Worm (Caenorhabditis elegans) whole organism, L1 larva: ENCODE data around the gene hbl-1.
A peak's percentile ranks its signal among the peaks of the same experiment; 100 is the strongest.

ENCODE experiments used
- C34B4.2 ChIP-seq: sonication (generic microtip); optimal IDR thresholded peaks from 2 replicates; lab custom pipeline; 2017; ENCODE audit warnings: mild to moderate bottlenecking, missing genetic modification characterization, missing compliant biosample characterization
- aha-1 ChIP-seq: fragments of 150-350 bp; optimal IDR thresholded peaks from 2 replicates; lab custom pipeline; 2014; ENCODE audit warnings: missing biosample characterization, missing genetic modification characterization
- alr-1 ChIP-seq: fragments of 200-800 bp; sonication (Bioruptor generic); optimal IDR thresholded peaks from 2 replicates; lab custom pipeline; 2018; ENCODE audit warnings: borderline replicate concordance, mild to moderate bottlenecking, missing genetic modification characterization, missing compliant biosample characterization
- blmp-1 ChIP-seq: fragments of 150-350 bp; optimal IDR thresholded peaks from 2 replicates; lab custom pipeline; 2014; ENCODE audit warnings: missing biosample characterization, missing genetic modification characterization
- ceh-8 ChIP-seq: fragments of 200-800 bp; sonication (Bioruptor generic); optimal IDR thresholded peaks from 2 replicates; lab custom pipeline; 2018; ENCODE audit warnings: mild to moderate bottlenecking, missing genetic modification characterization, moderate library complexity, missing compliant biosample characterization
- ceh-82 ChIP-seq, 3 experiments: fragments of 150-350 bp in 1 of 3; sonication (generic microtip) in 2 of 3; optimal IDR thresholded peaks; 2 replicates each; lab custom pipeline; 2014 to 2017; ENCODE audit warnings: missing biosample characterization in 3 of 3, missing genetic modification characterization in 3 of 3
- ces-1 ChIP-seq: fragments of 150-350 bp; optimal IDR thresholded peaks from 2 replicates; lab custom pipeline; 2014; ENCODE audit warnings: missing biosample characterization, missing genetic modification reagents, missing genetic modification characterization
- dsc-1 ChIP-seq: sonication (generic microtip); optimal IDR thresholded peaks from 2 replicates; lab custom pipeline; 2016; ENCODE audit warnings: mild to moderate bottlenecking, missing genetic modification characterization, missing compliant biosample characterization
- efl-1 ChIP-seq, 4 experiments: fragments of 150-350 bp; optimal IDR thresholded peaks in 3 of 4; peaks in 1 of 4; 1 replicate in 1 of 4; 2 replicates in 3 of 4; lab custom pipeline; 2014; ENCODE audit warnings: missing biosample characterization in 2 of 4, missing genetic modification characterization in 2 of 4, missing genetic modification reagents in 2 of 4
- efl-3 ChIP-seq: fragments of 200-800 bp; sonication (Bioruptor generic); optimal IDR thresholded peaks from 2 replicates; lab custom pipeline; 2018; ENCODE audit warnings: mild to moderate bottlenecking, missing genetic modification characterization, missing compliant biosample characterization
- egl-13 ChIP-seq: sonication (generic microtip); optimal IDR thresholded peaks from 2 replicates; lab custom pipeline; 2016; ENCODE audit warnings: missing genotype, missing genetic modification reagents, missing genetic modification characterization, missing compliant biosample characterization
- elt-3 ChIP-seq, 6 experiments: fragments of 150-350 bp in 1 of 6; sonication (generic microtip); optimal IDR thresholded peaks; 2 replicates each; lab custom pipeline; 2017 to 2018; ENCODE audit warnings: missing biosample characterization in 6 of 6, missing genetic modification characterization in 6 of 6, inconsistent platforms in 1 of 6
- ets-5 ChIP-seq: fragments of 200-800 bp; sonication (Bioruptor generic); IDR thresholded peaks from 2 replicates; pipeline ENCODE4 v1.3.6; 2022; ENCODE audit warnings: missing genetic modification characterization, missing compliant biosample characterization
- fkh-10 ChIP-seq: sonication (generic microtip); optimal IDR thresholded peaks from 2 replicates; lab custom pipeline; 2017; ENCODE audit warnings: missing biosample characterization, missing genetic modification reagents, missing genetic modification characterization
- fkh-8 ChIP-seq: sonication (generic microtip); optimal IDR thresholded peaks from 2 replicates; lab custom pipeline; 2016; ENCODE audit warnings: mild to moderate bottlenecking, missing genetic modification characterization, missing compliant biosample characterization
- hlh-17 ChIP-seq: fragments of 200-800 bp; sonication (Bioruptor generic); optimal IDR thresholded peaks from 2 replicates; lab custom pipeline; 2018; ENCODE audit warnings: missing genetic modification characterization, mild to moderate bottlenecking, missing compliant biosample characterization, moderate library complexity, borderline replicate concordance
- hlh-4 ChIP-seq: sonication (generic microtip); optimal IDR thresholded peaks from 2 replicates; lab custom pipeline; 2016; ENCODE audit warnings: mild to moderate bottlenecking, missing genetic modification characterization, missing compliant biosample characterization
- irx-1 ChIP-seq: sonication (generic microtip); optimal IDR thresholded peaks from 2 replicates; lab custom pipeline; 2016; ENCODE audit warnings: missing genetic modification characterization, missing compliant biosample characterization
- isw-1 ChIP-seq: fragments of 200-800 bp; sonication (Bioruptor generic); IDR thresholded peaks from 2 replicates; pipeline ENCODE4 v1.3.6; 2022; ENCODE audit warnings: missing genetic modification characterization, missing compliant biosample characterization
- lin-13 ChIP-seq: fragments of 150-350 bp; optimal IDR thresholded peaks from 2 replicates; lab custom pipeline; 2014; ENCODE audit warnings: missing biosample characterization, missing genetic modification reagents, missing genetic modification characterization
- lin-14 ChIP-seq: fragments of 200-800 bp; sonication (Bioruptor generic); optimal IDR thresholded peaks from 2 replicates; lab custom pipeline; 2018; ENCODE audit warnings: mild to moderate bottlenecking, missing genetic modification characterization, moderate library complexity, missing compliant biosample characterization
- lin-15B ChIP-seq: fragments of 150-350 bp; sonication (generic microtip); optimal IDR thresholded peaks from 3 replicates; lab custom pipeline; 2014; ENCODE audit warnings: missing biosample characterization, missing genetic modification characterization
- lin-35 ChIP-seq, 2 experiments: fragments of 150-350 bp; optimal IDR thresholded peaks; 2 replicates each; lab custom pipeline; 2014; ENCODE audit warnings: missing biosample characterization in 2 of 2, missing genetic modification characterization in 2 of 2, missing genetic modification reagents in 2 of 2
- lin-39 ChIP-seq: fragments of 150-350 bp; optimal IDR thresholded peaks from 2 replicates; lab custom pipeline; 2014; ENCODE audit warnings: missing biosample characterization, missing genetic modification reagents, missing genetic modification characterization
- lsy-2 ChIP-seq, 2 experiments: fragments of 150-350 bp; optimal IDR thresholded peaks; 2 replicates each; lab custom pipeline; 2014; ENCODE audit warnings: missing biosample characterization in 2 of 2, missing genetic modification characterization in 2 of 2
- mab-9 ChIP-seq: fragments of 200-800 bp; sonication (Bioruptor generic); IDR thresholded peaks from 2 replicates; pipeline ENCODE4 v1.3.6; 2022; ENCODE audit warnings: missing genetic modification reagents, missing genetic modification characterization, missing compliant biosample characterization
- mef-2 ChIP-seq: fragments of 150-350 bp; optimal IDR thresholded peaks from 2 replicates; lab custom pipeline; 2014; ENCODE audit warnings: missing biosample characterization, missing genetic modification characterization
- mep-1 ChIP-seq: fragments of 150-350 bp; optimal IDR thresholded peaks from 2 replicates; lab custom pipeline; 2014; ENCODE audit warnings: missing biosample characterization, missing genetic modification characterization
- nhr-11 ChIP-seq: fragments of 150-350 bp; optimal IDR thresholded peaks from 2 replicates; lab custom pipeline; 2014; ENCODE audit warnings: missing biosample characterization, missing genetic modification characterization
- nhr-12 ChIP-seq: sonication (generic microtip); optimal IDR thresholded peaks from 2 replicates; lab custom pipeline; 2017; ENCODE audit warnings: missing biosample characterization, missing genetic modification characterization
- nhr-20 ChIP-seq: sonication (generic microtip); optimal IDR thresholded peaks from 2 replicates; lab custom pipeline; 2016; ENCODE audit warnings: mild to moderate bottlenecking, missing genetic modification characterization, missing compliant biosample characterization
- nhr-47 ChIP-seq: sonication (generic microtip); optimal IDR thresholded peaks from 2 replicates; lab custom pipeline; 2016; ENCODE audit warnings: mild to moderate bottlenecking, missing genetic modification characterization, moderate library complexity, missing compliant biosample characterization
- nhr-71 ChIP-seq: sonication (generic microtip); optimal IDR thresholded peaks from 2 replicates; lab custom pipeline; 2016; ENCODE audit warnings: mild to moderate bottlenecking, missing genetic modification characterization, moderate library complexity, missing compliant biosample characterization
- nhr-77 ChIP-seq: fragments of 150-350 bp; optimal IDR thresholded peaks from 2 replicates; lab custom pipeline; 2014; ENCODE audit warnings: missing biosample characterization, missing genetic modification characterization
- nhr-85 ChIP-seq: sonication (generic microtip); peaks from one replicate; lab custom pipeline; 2016; ENCODE audit warnings: missing genetic modification characterization, inconsistent platforms, missing compliant biosample characterization
- nhr-90 ChIP-seq: sonication (generic microtip); optimal IDR thresholded peaks from 2 replicates; lab custom pipeline; 2016; ENCODE audit warnings: mild to moderate bottlenecking, missing genetic modification characterization, missing compliant biosample characterization; ENCODE audit not compliant: poor library complexity
- pax-3 ChIP-seq: fragments of 200-800 bp; sonication (Bioruptor generic); optimal IDR thresholded peaks from 2 replicates; lab custom pipeline; 2018; ENCODE audit warnings: mild to moderate bottlenecking, missing genetic modification characterization, moderate library complexity, missing compliant biosample characterization
- snpc-4 ChIP-seq: fragments of 150-350 bp; optimal IDR thresholded peaks from 2 replicates; lab custom pipeline; 2014; ENCODE audit warnings: missing biosample characterization, missing genetic modification characterization
- tbx-2 ChIP-seq: sonication (generic microtip); optimal IDR thresholded peaks from 2 replicates; lab custom pipeline; 2016; ENCODE audit warnings: missing genetic modification characterization, missing compliant biosample characterization
- unc-130 ChIP-seq: fragments of 150-350 bp; optimal IDR thresholded peaks from 2 replicates; lab custom pipeline; 2017; ENCODE audit warnings: missing biosample characterization, missing genetic modification characterization, inconsistent platforms
- unc-62 ChIP-seq: fragments of 150-350 bp; optimal IDR thresholded peaks from 2 replicates; lab custom pipeline; 2014; ENCODE audit warnings: missing biosample characterization, missing genetic modification reagents, missing genetic modification characterization
- xbp-1 ChIP-seq: sonication (generic microtip); optimal IDR thresholded peaks from 2 replicates; lab custom pipeline; 2016; ENCODE audit warnings: missing genetic modification characterization, missing compliant biosample characterization

hbl-1 gene

ce11 chrX:5790915-5791314 is 31.0 kb upstream of the hbl-1 start, which contains the start of gene twnk-1:
TSS of gene twnk-1 (plus strand) at chrX:5791215.
- TF ChIP-seq lin-15B (tag; lab: Kevin White, UChicago) = no peak
- TF ChIP-seq fkh-8 (tag; lab: Kevin White, UChicago) = peak; percentile 26
- peak; percentile 12 for TF ChIP-seq lin-14 (GFP tag; lab: Kevin White, UChicago)
- TF ChIP-seq, all 84 proteins: peak for 2

ce11 chrX:5794432-5794831 is 27.5 kb upstream of the hbl-1 start:
- TF ChIP-seq nhr-77 (tag; lab: Kevin White, UChicago) = no peak
- TF ChIP-seq egl-13 (tag; lab: Kevin White, UChicago) = no peak
- TF ChIP-seq alr-1 = no peak
- no peak for TF ChIP-seq lin-14 (GFP tag; lab: Kevin White, UChicago)
- TF ChIP-seq nhr-71 = no peak
- no peak for TF ChIP-seq lsy-2 (tag; optimal IDR thresholded peaks at IDR 0.05; lab: Kevin White, UChicago)
- TF ChIP-seq nhr-11 (tag; lab: Kevin White, UChicago) = no peak
- no peak for TF ChIP-seq elt-3 (tag; optimal IDR thresholded peaks at IDR 0.05; lab: Kevin White, UChicago)
- no peak for TF ChIP-seq efl-3 (GFP tag; lab: Kevin White, UChicago)
- no peak for TF ChIP-seq hlh-17 (GFP tag; lab: Kevin White, UChicago)
- no peak for TF ChIP-seq hlh-4 (tag; lab: Kevin White, UChicago)
- TF ChIP-seq pax-3 = no peak
- no peak for TF ChIP-seq C34B4.2
- TF ChIP-seq lin-35 (GFP tag; optimal IDR thresholded peaks at IDR 0.05; lab: Kevin White, UChicago) = no peak
- TF ChIP-seq aha-1 (tag; lab: Kevin White, UChicago) = no peak
- no peak for TF ChIP-seq nhr-12 (tag; lab: Kevin White, UChicago)
- TF ChIP-seq lin-39 (tag; lab: Kevin White, UChicago) = no peak

ce11 chrX:5798690-5799089 is 23.3 kb upstream of the hbl-1 start, which contains the start of gene F46G11.4:
TSS of gene F46G11.4 (minus strand) at chrX:5798790.
- TF ChIP-seq mep-1 (tag; lab: Kevin White, UChicago) (no peak), alr-1 (no peak), unc-130 (tag; lab: Kevin White, UChicago) (no peak), nhr-85 (tag; lab: Kevin White, UChicago) (no peak), pax-3 (no peak)

ce11 chrX:5799229-5799628 is 22.7 kb upstream of the hbl-1 start:
- TF ChIP-seq dsc-1 (peak; percentile 90), ceh-82 (tag; optimal IDR thresholded peaks at IDR 0.05; lab: Kevin White, UChicago) (no peak), nhr-77 (tag; lab: Kevin White, UChicago) (no peak), ets-5 (no peak), ceh-8 (GFP tag; lab: Kevin White, UChicago) (peak; percentile 26), xbp-1 (tag; lab: Kevin White, UChicago) (peak; percentile 11), blmp-1 (tag; lab: Kevin White, UChicago) (no peak), unc-62 (GFP tag; lab: Kevin White, UChicago) (no peak), ces-1 (peak; percentile 61), nhr-47 (tag; lab: Kevin White, UChicago) (peak; percentile 31), lin-35 (GFP tag; optimal IDR thresholded peaks at IDR 0.05; lab: Kevin White, UChicago) (no peak), fkh-8 (tag; lab: Kevin White, UChicago) (peak; percentile 11), mef-2 (tag; lab: Kevin White, UChicago) (no peak), mab-9 (GFP tag; lab: Robert Waterston, UW) (no peak), isw-1 (peak; percentile 9; the same call in 1 of the 2 replicates), nhr-20 (tag; lab: Kevin White, UChicago) (no peak), snpc-4 (tag; lab: Kevin White, UChicago) (no peak), lin-15B (tag; lab: Kevin White, UChicago) (no peak), lin-13 (GFP tag; lab: Kevin White, UChicago) (no peak), lin-14 (GFP tag; lab: Kevin White, UChicago) (peak; percentile 76), fkh-10 (GFP tag; lab: Kevin White, UChicago) (peak; percentile 81), efl-1 (optimal IDR thresholded peaks at IDR 0.05; lab: Kevin White, UChicago) (no peak), efl-1 (GFP tag; optimal IDR thresholded peaks at IDR 0.05 in 1 of 2; lab: Kevin White, UChicago) (no peak), irx-1 (tag; lab: Kevin White, UChicago) (peak; percentile 31), nhr-90 (tag; lab: Kevin White, UChicago) (no peak), tbx-2 (tag; lab: Kevin White, UChicago) (peak; percentile 22), elt-3 (tag; optimal IDR thresholded peaks at IDR 0.05; lab: Kevin White, UChicago) (no peak)
